Worm (Caenorhabditis elegans) whole organism, L1 larva: ENCODE measurements around the gene F46C3.6.

Experiments used
- C04F5.9 ChIP-seq: sonication (generic microtip); optimal IDR thresholded peaks from 2 replicates; lab custom pipeline; 2016; ENCODE audit warnings: missing genetic modification characterization, missing compliant biosample characterization
- C34B4.2 ChIP-seq: sonication (generic microtip); optimal IDR thresholded peaks from 2 replicates; lab custom pipeline; 2017; ENCODE audit warnings: mild to moderate bottlenecking, missing genetic modification characterization, missing compliant biosample characterization
- F16B12.6 ChIP-seq: fragments of 150-350 bp; optimal IDR thresholded peaks from 2 replicates; lab custom pipeline; 2014; ENCODE audit warnings: missing biosample characterization, missing genetic modification characterization
- alr-1 ChIP-seq: fragments of 200-800 bp; sonication (Bioruptor generic); optimal IDR thresholded peaks from 2 replicates; lab custom pipeline; 2018; ENCODE audit warnings: borderline replicate concordance, mild to moderate bottlenecking, missing genetic modification characterization, missing compliant biosample characterization
- blmp-1 ChIP-seq: fragments of 150-350 bp; optimal IDR thresholded peaks from 2 replicates; lab custom pipeline; 2014; ENCODE audit warnings: missing biosample characterization, missing genetic modification characterization
- ceh-88 ChIP-seq: fragments of 200-800 bp; sonication (Bioruptor generic); IDR thresholded peaks from 2 replicates; pipeline ENCODE4 v1.3.6; 2022; ENCODE audit warnings: missing genetic modification characterization, missing compliant biosample characterization
- dsc-1 ChIP-seq: sonication (generic microtip); optimal IDR thresholded peaks from 2 replicates; lab custom pipeline; 2016; ENCODE audit warnings: mild to moderate bottlenecking, missing genetic modification characterization, missing compliant biosample characterization
- efl-1 ChIP-seq, 4 experiments: fragments of 150-350 bp; optimal IDR thresholded peaks in 3 of 4; peaks in 1 of 4; 1 replicate in 1 of 4; 2 replicates in 3 of 4; lab custom pipeline; 2014; ENCODE audit warnings: missing biosample characterization in 2 of 4, missing genetic modification characterization in 2 of 4, missing genetic modification reagents in 2 of 4
- egl-13 ChIP-seq: sonication (generic microtip); optimal IDR thresholded peaks from 2 replicates; lab custom pipeline; 2016; ENCODE audit warnings: missing genotype, missing genetic modification reagents, missing genetic modification characterization, missing compliant biosample characterization
- egl-27 ChIP-seq, 2 experiments: fragments of 150-350 bp in 1 of 2; sonication (generic microtip); optimal IDR thresholded peaks; 3 replicates each; lab custom pipeline; 2017 to 2018; ENCODE audit warnings: missing biosample characterization in 2 of 2, missing genetic modification characterization in 2 of 2, missing genetic modification reagents in 2 of 2
- elt-2 ChIP-seq: sonication (generic microtip); optimal IDR thresholded peaks from 2 replicates; lab custom pipeline; 2016; ENCODE audit warnings: missing genetic modification characterization, mild to moderate bottlenecking, inconsistent platforms, missing compliant biosample characterization, missing genetic modification reagents
- fkh-10 ChIP-seq: sonication (generic microtip); optimal IDR thresholded peaks from 2 replicates; lab custom pipeline; 2017; ENCODE audit warnings: missing biosample characterization, missing genetic modification reagents, missing genetic modification characterization
- fkh-4 ChIP-seq: sonication (generic microtip); optimal IDR thresholded peaks from 2 replicates; lab custom pipeline; 2016; ENCODE audit warnings: missing compliant biosample characterization, missing genetic modification characterization, borderline replicate concordance
- fos-1 ChIP-seq: fragments of 150-350 bp; optimal IDR thresholded peaks from 2 replicates; lab custom pipeline; 2014; ENCODE audit warnings: missing biosample characterization, missing genetic modification characterization
- grh-1 ChIP-seq: fragments of 200-800 bp; sonication (Bioruptor generic); IDR thresholded peaks from 2 replicates; pipeline ENCODE4 v1.3.6; 2022; ENCODE audit warnings: missing genetic modification reagents, missing genetic modification characterization, missing compliant biosample characterization
- hlh-17 ChIP-seq: fragments of 200-800 bp; sonication (Bioruptor generic); optimal IDR thresholded peaks from 2 replicates; lab custom pipeline; 2018; ENCODE audit warnings: missing genetic modification characterization, mild to moderate bottlenecking, missing compliant biosample characterization, moderate library complexity, borderline replicate concordance
- hpl-2 ChIP-seq: fragments of 150-350 bp; optimal IDR thresholded peaks from 2 replicates; lab custom pipeline; 2014; ENCODE audit warnings: missing biosample characterization, missing genetic modification reagents, missing genetic modification characterization
- irx-1 ChIP-seq: sonication (generic microtip); optimal IDR thresholded peaks from 2 replicates; lab custom pipeline; 2016; ENCODE audit warnings: missing genetic modification characterization, missing compliant biosample characterization
- isw-1 ChIP-seq: fragments of 200-800 bp; sonication (Bioruptor generic); IDR thresholded peaks from 2 replicates; pipeline ENCODE4 v1.3.6; 2022; ENCODE audit warnings: missing genetic modification characterization, missing compliant biosample characterization
- jun-1 ChIP-seq: fragments of 150-350 bp; optimal IDR thresholded peaks from 2 replicates; lab custom pipeline; 2014; ENCODE audit warnings: missing biosample characterization, missing genetic modification reagents, missing genetic modification characterization
- lin-13 ChIP-seq: fragments of 150-350 bp; optimal IDR thresholded peaks from 2 replicates; lab custom pipeline; 2014; ENCODE audit warnings: missing biosample characterization, missing genetic modification reagents, missing genetic modification characterization
- lin-14 ChIP-seq: fragments of 200-800 bp; sonication (Bioruptor generic); optimal IDR thresholded peaks from 2 replicates; lab custom pipeline; 2018; ENCODE audit warnings: mild to moderate bottlenecking, missing genetic modification characterization, moderate library complexity, missing compliant biosample characterization
- lin-15B ChIP-seq: fragments of 150-350 bp; sonication (generic microtip); optimal IDR thresholded peaks from 3 replicates; lab custom pipeline; 2014; ENCODE audit warnings: missing biosample characterization, missing genetic modification characterization
- lin-35 ChIP-seq, 2 experiments: fragments of 150-350 bp; optimal IDR thresholded peaks; 2 replicates each; lab custom pipeline; 2014; ENCODE audit warnings: missing biosample characterization in 2 of 2, missing genetic modification characterization in 2 of 2, missing genetic modification reagents in 2 of 2
- mab-9 ChIP-seq: fragments of 200-800 bp; sonication (Bioruptor generic); IDR thresholded peaks from 2 replicates; pipeline ENCODE4 v1.3.6; 2022; ENCODE audit warnings: missing genetic modification reagents, missing genetic modification characterization, missing compliant biosample characterization
- mdl-1 ChIP-seq, 2 experiments: fragments of 150-350 bp; optimal IDR thresholded peaks; 2 replicates each; lab custom pipeline; 2014 to 2017; ENCODE audit warnings: missing biosample characterization in 2 of 2, missing genetic modification characterization in 2 of 2, inconsistent platforms in 1 of 2
- mef-2 ChIP-seq: fragments of 150-350 bp; optimal IDR thresholded peaks from 2 replicates; lab custom pipeline; 2014; ENCODE audit warnings: missing biosample characterization, missing genetic modification characterization
- nhr-19 ChIP-seq: fragments of 200-800 bp; sonication (Bioruptor generic); conservative IDR thresholded peaks from 2 replicates; pipeline ENCODE4 v1.3.6; 2022; ENCODE audit warnings: missing genetic modification characterization, missing compliant biosample characterization
- nhr-28 ChIP-seq: fragments of 150-350 bp; optimal IDR thresholded peaks from 2 replicates; lab custom pipeline; 2014; ENCODE audit warnings: missing biosample characterization, missing genetic modification characterization
- nhr-71 ChIP-seq: sonication (generic microtip); optimal IDR thresholded peaks from 2 replicates; lab custom pipeline; 2016; ENCODE audit warnings: mild to moderate bottlenecking, missing genetic modification characterization, moderate library complexity, missing compliant biosample characterization
- nhr-76 ChIP-seq: sonication (generic microtip); optimal IDR thresholded peaks from 2 replicates; lab custom pipeline; 2017; ENCODE audit warnings: missing biosample characterization, missing genetic modification characterization
- pag-3 ChIP-seq: sonication (generic microtip); optimal IDR thresholded peaks from 2 replicates; lab custom pipeline; 2017; ENCODE audit warnings: missing genetic modification characterization, mild to moderate bottlenecking, missing compliant biosample characterization, antibody characterized with exemption, borderline replicate concordance; ENCODE audit not compliant: insufficient read depth
- pax-3 ChIP-seq: fragments of 200-800 bp; sonication (Bioruptor generic); optimal IDR thresholded peaks from 2 replicates; lab custom pipeline; 2018; ENCODE audit warnings: mild to moderate bottlenecking, missing genetic modification characterization, moderate library complexity, missing compliant biosample characterization
- pqm-1 ChIP-seq: sonication (generic microtip); optimal IDR thresholded peaks from 3 replicates; lab custom pipeline; 2017; ENCODE audit warnings: missing biosample characterization, missing genetic modification characterization
- skn-1 ChIP-seq: fragments of 150-350 bp; optimal IDR thresholded peaks from 2 replicates; lab custom pipeline; 2014; ENCODE audit warnings: missing biosample characterization, missing genetic modification characterization
- sox-4 ChIP-seq: sonication (generic microtip); optimal IDR thresholded peaks from 2 replicates; lab custom pipeline; 2016; ENCODE audit warnings: missing genetic modification characterization, missing compliant biosample characterization
- sup-37 ChIP-seq: fragments of 200-800 bp; sonication (Bioruptor generic); optimal IDR thresholded peaks from 2 replicates; lab custom pipeline; 2018; ENCODE audit warnings: mild to moderate bottlenecking, missing genetic modification characterization, missing compliant biosample characterization
- tbx-2 ChIP-seq: sonication (generic microtip); optimal IDR thresholded peaks from 2 replicates; lab custom pipeline; 2016; ENCODE audit warnings: missing genetic modification characterization, missing compliant biosample characterization
- unc-86 ChIP-seq: sonication (generic microtip); optimal IDR thresholded peaks from 2 replicates; lab custom pipeline; 2016; ENCODE audit warnings: missing genetic modification characterization, missing compliant biosample characterization
- xbp-1 ChIP-seq: sonication (generic microtip); optimal IDR thresholded peaks from 2 replicates; lab custom pipeline; 2016; ENCODE audit warnings: missing genetic modification characterization, missing compliant biosample characterization
- zag-1 ChIP-seq: fragments of 150-350 bp; optimal IDR thresholded peaks from 2 replicates; lab custom pipeline; 2014; ENCODE audit warnings: missing biosample characterization, missing genetic modification characterization
- ztf-4 ChIP-seq: fragments of 150-350 bp; optimal IDR thresholded peaks from 2 replicates; lab custom pipeline; 2014; ENCODE audit warnings: missing biosample characterization, missing genetic modification characterization

The F46C3.6 gene

DNA sequence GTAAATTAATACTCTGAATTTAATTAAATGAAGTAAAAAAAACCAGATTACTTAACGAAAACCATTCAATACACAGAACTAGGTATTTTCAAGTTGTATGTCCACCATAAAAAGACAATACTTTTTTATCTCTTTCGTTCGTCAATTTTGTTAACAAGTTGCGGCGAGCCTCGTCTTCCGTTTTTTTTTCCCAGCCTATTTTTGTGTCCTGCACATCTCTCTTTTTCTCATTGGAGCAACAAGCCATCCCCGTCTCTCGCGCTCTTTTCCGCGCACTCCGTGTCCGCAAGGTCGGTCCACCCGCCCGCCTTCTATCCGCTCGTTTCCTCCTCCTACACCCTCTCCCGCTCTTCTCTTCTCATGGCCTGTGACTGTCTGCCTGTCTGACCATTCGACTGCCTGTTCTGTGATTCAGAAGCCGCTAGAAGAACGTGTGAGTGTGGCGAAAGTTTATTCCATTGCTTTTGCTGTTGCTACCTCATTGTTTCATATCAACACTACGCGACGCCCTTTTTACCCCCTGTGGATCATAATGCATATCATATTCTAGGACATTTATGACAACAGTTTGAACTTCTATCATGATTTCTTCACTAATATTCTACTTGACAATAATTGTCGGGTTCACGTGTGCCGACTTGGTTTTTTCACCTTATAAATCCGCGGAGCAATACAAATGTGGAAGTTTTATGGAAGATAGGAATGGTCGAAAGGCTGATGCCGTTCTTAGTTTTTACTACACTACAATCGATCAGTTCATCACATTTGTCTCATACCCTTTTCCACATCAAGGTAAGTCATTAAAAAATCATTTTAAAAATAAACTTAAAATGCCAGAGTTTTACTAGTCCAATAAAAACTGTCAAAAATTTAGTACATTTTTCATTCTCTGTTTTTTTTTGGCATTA lies 35.1 kb downstream of the F46C3.6 start, which contains the start of the genes F08B12.11 and prmn-1:
Gene F08B12.11 (plus strand): TSS at position 521 of the 908 bp plus-strand sequence.
Gene prmn-1 (plus strand): TSS at position 551 of the 908 bp plus-strand sequence.
- TF ChIP-seq lin-15B (tag; lab: Kevin White, UChicago) (no peak), lin-14 (GFP tag; lab: Kevin White, UChicago) (peak; percentile 24), blmp-1 (tag; lab: Kevin White, UChicago) (peak; percentile 56)

DNA sequence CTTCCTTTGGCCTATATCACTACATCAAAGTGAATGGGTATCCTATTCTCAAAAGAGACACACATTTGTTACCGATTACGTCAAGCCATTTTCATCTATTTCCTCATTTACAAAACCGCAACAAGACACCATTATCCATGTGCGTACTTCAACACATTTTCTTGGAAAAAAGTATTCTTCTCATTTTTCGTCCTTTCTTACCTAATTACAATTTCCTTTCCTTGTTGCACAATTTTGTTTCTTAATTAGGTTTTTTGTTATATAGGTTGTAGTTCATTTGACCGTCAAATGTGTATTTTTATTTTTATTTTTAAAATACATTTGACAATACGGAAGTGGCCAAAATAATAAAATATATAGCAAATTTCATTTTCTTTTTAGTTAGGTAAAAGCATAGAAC lies 36.5 kb downstream of the F46C3.6 start:
- TF ChIP-seq unc-86 (tag; lab: Kevin White, UChicago) (peak; percentile 13), dsc-1 (tag; lab: Kevin White, UChicago) (peak; percentile 34), zag-1 (no peak), egl-27 (tag; optimal IDR thresholded peaks at IDR 0.05; lab: Kevin White, UChicago) (no peak), nhr-71 (tag; lab: Kevin White, UChicago) (peak; percentile 28), blmp-1 (tag; lab: Kevin White, UChicago) (peak; percentile 9), lin-14 (GFP tag; lab: Kevin White, UChicago) (peak; percentile 75)

DNA sequence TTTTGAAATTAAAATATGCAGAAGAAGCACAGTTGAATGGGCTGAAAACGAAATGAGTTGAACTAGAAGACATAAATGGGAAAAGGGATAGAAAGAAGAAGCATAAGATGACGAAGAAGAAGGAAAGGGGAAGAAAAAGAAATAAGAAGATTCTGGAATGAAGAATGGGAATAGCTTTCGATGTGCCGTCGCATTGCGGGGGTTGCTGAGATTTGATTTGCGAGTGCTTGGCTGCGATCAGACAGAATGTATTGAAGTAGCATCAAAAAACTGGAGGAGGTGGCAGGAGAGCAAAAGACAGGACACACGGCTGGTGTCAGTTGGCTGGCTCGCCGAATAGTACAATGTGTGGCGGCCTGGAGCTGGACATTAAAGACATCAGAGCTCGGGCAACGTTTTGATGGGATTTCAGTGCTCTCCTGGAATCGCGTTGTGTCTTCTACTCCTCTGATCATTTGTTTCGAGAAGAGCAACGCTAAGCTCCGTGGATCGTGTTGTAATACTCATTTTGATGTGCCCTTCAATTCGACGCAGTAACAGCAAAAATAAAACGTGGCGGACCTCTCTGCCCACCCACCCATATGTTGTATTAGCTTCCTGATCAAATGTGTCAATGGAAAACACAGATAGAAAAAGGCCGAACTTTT lies 40.6 kb downstream of the F46C3.6 start:
- TF ChIP-seq elt-2 = no peak
- no peak for TF ChIP-seq ceh-88 (GFP tag; lab: Robert Waterston, UW)
- peak; percentile 70 for TF ChIP-seq fkh-10 (GFP tag; lab: Kevin White, UChicago)
- TF ChIP-seq jun-1 (tag; lab: Kevin White, UChicago) = no peak
- no peak for TF ChIP-seq nhr-76
- no peak for TF ChIP-seq F16B12.6 (tag; lab: Kevin White, UChicago)
- TF ChIP-seq mdl-1 (tag; optimal IDR thresholded peaks at IDR 0.05; lab: Kevin White, UChicago) = no peak
- TF ChIP-seq alr-1 (tag; lab: Kevin White, UChicago) = no peak
- no peak for TF ChIP-seq ztf-4 (tag; lab: Kevin White, UChicago)
- no peak for TF ChIP-seq hlh-17 (GFP tag; lab: Kevin White, UChicago)
- TF ChIP-seq fkh-4 (tag; lab: Kevin White, UChicago) = peak; percentile 54
- no peak for TF ChIP-seq mab-9 (GFP tag; lab: Robert Waterston, UW)
- TF ChIP-seq efl-1 (optimal IDR thresholded peaks at IDR 0.05; lab: Kevin White, UChicago) = no peak
- peak in 1 of 2 experiments; percentile 63 for TF ChIP-seq efl-1 (GFP tag; optimal IDR thresholded peaks at IDR 0.05 in 1 of 2; lab: Kevin White, UChicago)
- no peak for TF ChIP-seq egl-13
- TF ChIP-seq lin-13 (GFP tag; lab: Kevin White, UChicago) = no peak
- TF ChIP-seq irx-1 (tag; lab: Kevin White, UChicago) = no peak
- TF ChIP-seq C34B4.2 (tag; lab: Kevin White, UChicago) = no peak
- TF ChIP-seq nhr-71 (tag; lab: Kevin White, UChicago) = peak; percentile 87
- peak; percentile 63 for TF ChIP-seq nhr-19 (GFP tag; lab: Robert Waterston, UW)
- no peak for TF ChIP-seq sox-4 (tag; lab: Kevin White, UChicago)
- TF ChIP-seq C04F5.9 = no peak
- peak; percentile 78 for TF ChIP-seq pag-3 (tag; lab: Kevin White, UChicago)
- no peak for TF ChIP-seq lin-35 (GFP tag; optimal IDR thresholded peaks at IDR 0.05; lab: Kevin White, UChicago)
- no peak for TF ChIP-seq fos-1 (tag; lab: Kevin White, UChicago)
- peak; percentile 84 for TF ChIP-seq dsc-1 (tag; lab: Kevin White, UChicago)
- no peak for TF ChIP-seq isw-1 (GFP tag; lab: Robert Waterston, UW)
- no peak for TF ChIP-seq skn-1 (tag; lab: Kevin White, UChicago)
- TF ChIP-seq nhr-28 = no peak
- no peak for TF ChIP-seq zag-1
- TF ChIP-seq lin-15B (tag; lab: Kevin White, UChicago) = no peak
- TF ChIP-seq grh-1 = no peak
- no peak for TF ChIP-seq blmp-1 (tag; lab: Kevin White, UChicago)
- no peak for TF ChIP-seq mef-2 (tag; lab: Kevin White, UChicago)
- TF ChIP-seq egl-27 (tag; optimal IDR thresholded peaks at IDR 0.05; lab: Kevin White, UChicago) = no peak
- no peak for TF ChIP-seq sup-37
- TF ChIP-seq lin-14 (GFP tag; lab: Kevin White, UChicago) = peak; percentile 85
- no peak for TF ChIP-seq pax-3 (tag; lab: Kevin White, UChicago)
- TF ChIP-seq xbp-1 = peak; percentile 9
- TF ChIP-seq tbx-2 (tag; lab: Kevin White, UChicago) = peak; percentile 16
- TF ChIP-seq pqm-1 = no peak
- no peak for TF ChIP-seq hpl-2
